Worm (Caenorhabditis elegans): Measurements from ENCODE around the gene Y38H6A.1.

- TF ChIP-seq unc-62 (GFP tag; optimal IDR thresholded peaks at IDR 0.05), result no peak
- no peak for TF ChIP-seq snpc-4 (tag; optimal IDR thresholded peaks at IDR 0.05)
- TF ChIP-seq sptf-1 (tag; optimal IDR thresholded peaks at IDR 0.05), result no peak
- no peak for TF ChIP-seq lin-13 (tag; optimal IDR thresholded peaks at IDR 0.05)
- no peak for TF ChIP-seq zip-8 (tag; optimal IDR thresholded peaks at IDR 0.05)
- TF ChIP-seq ham-2 (GFP tag; optimal IDR thresholded peaks at IDR 0.05), result no peak
- TF ChIP-seq elt-1 (tag; optimal IDR thresholded peaks at IDR 0.05; ENCODE audit: borderline replicate concordance, insufficient read depth), result no peak
- no peak for TF ChIP-seq ztf-11 (tag; optimal IDR thresholded peaks at IDR 0.05)
- TF ChIP-seq tbx-8 (GFP tag; optimal IDR thresholded peaks at IDR 0.05), result no peak
- no peak for TF ChIP-seq nhr-12 (tag; optimal IDR thresholded peaks at IDR 0.05)
- no peak for TF ChIP-seq bed-3 (GFP tag; optimal IDR thresholded peaks at IDR 0.05)
- TF ChIP-seq mab-5 (tag; optimal IDR thresholded peaks at IDR 0.05), result no peak
- TF ChIP-seq mep-1 (tag; optimal IDR thresholded peaks at IDR 0.05), result no peak
These were observed 49.0 kb downstream of the Y38H6A.1 start for ce11 chrV:20374484-20374883.
